Worm (Caenorhabditis elegans) whole organism, L1 larva: ENCODE data around the gene hot-3.

Experiments used
- ceh-8 ChIP-seq: fragments of 200-800 bp; sonication (Bioruptor generic); optimal IDR thresholded peaks from 2 replicates; lab custom pipeline; 2018; ENCODE audit warnings: mild to moderate bottlenecking, missing genetic modification characterization, moderate library complexity, missing compliant biosample characterization
- fkh-10 ChIP-seq: sonication (generic microtip); optimal IDR thresholded peaks from 2 replicates; lab custom pipeline; 2017; ENCODE audit warnings: missing biosample characterization, missing genetic modification reagents, missing genetic modification characterization
- mep-1 ChIP-seq: fragments of 150-350 bp; optimal IDR thresholded peaks from 2 replicates; lab custom pipeline; 2014; ENCODE audit warnings: missing biosample characterization, missing genetic modification characterization
- nhr-12 ChIP-seq: sonication (generic microtip); optimal IDR thresholded peaks from 2 replicates; lab custom pipeline; 2017; ENCODE audit warnings: missing biosample characterization, missing genetic modification characterization
- pag-3 ChIP-seq: sonication (generic microtip); optimal IDR thresholded peaks from 2 replicates; lab custom pipeline; 2017; ENCODE audit warnings: missing genetic modification characterization, mild to moderate bottlenecking, missing compliant biosample characterization, antibody characterized with exemption, borderline replicate concordance; ENCODE audit not compliant: insufficient read depth
- pax-3 ChIP-seq: fragments of 200-800 bp; sonication (Bioruptor generic); optimal IDR thresholded peaks from 2 replicates; lab custom pipeline; 2018; ENCODE audit warnings: mild to moderate bottlenecking, missing genetic modification characterization, moderate library complexity, missing compliant biosample characterization
- snpc-4 ChIP-seq: fragments of 150-350 bp; optimal IDR thresholded peaks from 2 replicates; lab custom pipeline; 2014; ENCODE audit warnings: missing biosample characterization, missing genetic modification characterization
- swsn-7 ChIP-seq: sonication (generic microtip); optimal IDR thresholded peaks from 2 replicates; lab custom pipeline; 2016; ENCODE audit warnings: missing genetic modification characterization, missing compliant biosample characterization
- xbp-1 ChIP-seq: sonication (generic microtip); optimal IDR thresholded peaks from 2 replicates; lab custom pipeline; 2016; ENCODE audit warnings: missing genetic modification characterization, missing compliant biosample characterization
- zag-1 ChIP-seq: fragments of 150-350 bp; optimal IDR thresholded peaks from 2 replicates; lab custom pipeline; 2014; ENCODE audit warnings: missing biosample characterization, missing genetic modification characterization
- zip-4 ChIP-seq: fragments of 200-800 bp; sonication (Bioruptor generic); optimal IDR thresholded peaks from 2 replicates; lab custom pipeline; 2018; ENCODE audit warnings: mild to moderate bottlenecking, missing genetic modification characterization, moderate library complexity, missing compliant biosample characterization

- TF ChIP-seq zag-1 (tag; lab: Kevin White, UChicago) (no peak), ceh-8 (no peak), nhr-12 (no peak), mep-1 (peak; percentile 26), xbp-1 (tag; lab: Kevin White, UChicago) (peak; percentile 47), fkh-10 (GFP tag; lab: Kevin White, UChicago) (peak; percentile 13), zip-4 (GFP tag; lab: Kevin White, UChicago) (no peak), pag-3 (tag; lab: Kevin White, UChicago) (no peak), snpc-4 (tag; lab: Kevin White, UChicago) (no peak), swsn-7 (tag; lab: Kevin White, UChicago) (peak; percentile 21), pax-3 (no peak)
Measured at ce11 chrII:13888278-13888677, 43.6 kb downstream of the hot-3 start, which contains the start of gene mcd-1.
